Fruit fly (Drosophila melanogaster) whole organism, adult: Measurements from ENCODE around the gene asf1.

Experiments
- CG11617 ChIP-seq: fragments of 200-800 bp; sonication (Bioruptor generic); optimal IDR thresholded peaks from 2 replicates; lab custom pipeline; 2017; ENCODE audit warnings: mild to moderate bottlenecking, missing biosample characterization, missing genetic modification reagents, missing genetic modification characterization
- CG12768 ChIP-seq: fragments of 200-800 bp; sonication (Bioruptor generic); optimal IDR thresholded peaks from 2 replicates; lab custom pipeline; 2017; ENCODE audit warnings: missing biosample characterization, missing genetic modification characterization, mild to moderate bottlenecking, moderate library complexity, missing genetic modification reagents
- Clk ChIP-seq: fragments of 200-800 bp; sonication (Bioruptor generic); optimal IDR thresholded peaks from 2 replicates; lab custom pipeline; 2017; ENCODE audit warnings: missing biosample characterization, missing genetic modification characterization
- Crg-1 ChIP-seq: fragments of 200-800 bp; sonication (Bioruptor generic); optimal IDR thresholded peaks from 2 replicates; lab custom pipeline; 2016; ENCODE audit warnings: missing biosample characterization, missing genetic modification characterization
- bab1 ChIP-seq: fragments of 200-800 bp; sonication (Bioruptor generic); optimal IDR thresholded peaks from 3 replicates; lab custom pipeline; 2019; ENCODE audit warnings: missing biosample characterization, mild to moderate bottlenecking, missing genetic modification characterization, moderate library complexity
- kay ChIP-seq: fragments of 200-800 bp; sonication (Bioruptor generic); peaks from one replicate; lab custom pipeline; 2016; ENCODE audit warnings: missing biosample characterization, missing genetic modification characterization, borderline replicate concordance
- pad ChIP-seq: fragments of 200-800 bp; sonication (Bioruptor generic); optimal IDR thresholded peaks from 3 replicates; lab custom pipeline; 2017; ENCODE audit warnings: missing biosample characterization, missing genetic modification characterization, mild to moderate bottlenecking, moderate library complexity, missing genetic modification reagents
- tj ChIP-seq: fragments of 200-800 bp; sonication (Bioruptor generic); optimal IDR thresholded peaks from 3 replicates; lab custom pipeline; 2017; ENCODE audit warnings: missing biosample characterization, mild to moderate bottlenecking, missing genetic modification characterization, moderate library complexity
- toe ChIP-seq: fragments of 200-800 bp; sonication (Bioruptor generic); optimal IDR thresholded peaks from 2 replicates; lab custom pipeline; 2016; ENCODE audit warnings: missing biosample characterization, missing genetic modification characterization

DNA sequence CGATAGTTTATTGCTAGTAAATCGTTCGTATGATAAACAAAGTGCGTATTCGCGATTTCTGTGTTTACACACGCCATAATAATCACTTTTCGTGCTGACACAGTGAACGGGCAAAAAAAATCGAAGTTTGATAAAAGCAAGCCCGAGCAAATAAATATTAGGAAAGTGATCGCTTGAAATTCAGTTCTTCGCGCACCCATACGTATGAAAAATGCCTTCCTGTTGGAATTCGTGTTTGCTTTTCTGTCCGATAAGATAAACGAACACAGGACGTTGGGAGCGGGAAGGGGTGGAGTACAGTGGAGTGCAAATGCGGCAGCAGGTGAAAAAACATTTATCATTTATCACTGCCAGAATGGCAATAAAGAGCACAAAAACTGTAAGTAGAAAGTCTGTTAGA is 12.0 kb downstream of the asf1 start:
- TF ChIP-seq pad (GFP tag; lab: Kevin White, UChicago) = peak; percentile 5
- peak; percentile 95 for TF ChIP-seq kay (GFP tag; lab: Kevin White, UChicago)
- TF ChIP-seq CG12768 = peak; percentile 77
- peak; percentile 41 for TF ChIP-seq Clk (GFP tag; lab: Kevin White, UChicago)
- TF ChIP-seq Crg-1 (GFP tag; lab: Kevin White, UChicago) = peak; percentile 50
- no peak for TF ChIP-seq toe (GFP tag; lab: Kevin White, UChicago)
- TF ChIP-seq CG11617 = peak; percentile 60
- TF ChIP-seq bab1 (GFP tag; lab: Kevin White, UChicago) = no peak
- peak; percentile 30 for TF ChIP-seq tj (GFP tag; lab: Kevin White, UChicago)
